Worm (Caenorhabditis elegans) whole organism, late embryonic: ENCODE measurements around the gene T26C11.4.
A peak's percentile ranks its signal among the peaks of the same experiment; 100 is the strongest.

Experiments used
- C08G9.2 ChIP-seq: sonication (generic microtip); optimal IDR thresholded peaks from 2 replicates; lab custom pipeline; 2016; ENCODE audit warnings: mild to moderate bottlenecking, missing genetic modification characterization, moderate library complexity, missing compliant biosample characterization
- C38D4.7 ChIP-seq: fragments of 200-800 bp; sonication (Bioruptor generic); optimal IDR thresholded peaks from 2 replicates; lab custom pipeline; 2018; ENCODE audit warnings: mild to moderate bottlenecking, missing genetic modification characterization, moderate library complexity, missing compliant biosample characterization
- F13H6.1 ChIP-seq: sonication (generic microtip); optimal IDR thresholded peaks from 2 replicates; lab custom pipeline; 2016; ENCODE audit warnings: missing genetic modification characterization, missing compliant biosample characterization
- K02D7.2 ChIP-seq: sonication (generic microtip); optimal IDR thresholded peaks from 2 replicates; lab custom pipeline; 2017; ENCODE audit warnings: mild to moderate bottlenecking, missing genetic modification characterization, missing compliant biosample characterization
- K09A11.1 ChIP-seq: sonication (generic microtip); optimal IDR thresholded peaks from 2 replicates; lab custom pipeline; 2017; ENCODE audit warnings: antibody characterized with exemption, mild to moderate bottlenecking, missing genetic modification characterization, missing compliant biosample characterization; ENCODE audit not compliant: insufficient read depth
- T23F11.4 ChIP-seq: fragments of 200-800 bp; sonication (Bioruptor generic); optimal IDR thresholded peaks from 2 replicates; lab custom pipeline; 2018; ENCODE audit warnings: mild to moderate bottlenecking, missing genetic modification characterization, missing compliant biosample characterization
- Y22D7AL.16 ChIP-seq: sonication (generic microtip); optimal IDR thresholded peaks from 2 replicates; lab custom pipeline; 2016; ENCODE audit warnings: missing genetic modification characterization, missing compliant biosample characterization
- ahr-1 ChIP-seq: sonication (generic microtip); optimal IDR thresholded peaks from 2 replicates; lab custom pipeline; 2016; ENCODE audit warnings: missing genetic modification characterization, missing compliant biosample characterization
- ceh-14 ChIP-seq: sonication (generic microtip); optimal IDR thresholded peaks from 2 replicates; lab custom pipeline; 2016; ENCODE audit warnings: missing genotype, missing genetic modification characterization, missing compliant biosample characterization
- ceh-2 ChIP-seq: sonication (generic microtip); optimal IDR thresholded peaks from 2 replicates; lab custom pipeline; 2016; ENCODE audit warnings: missing genotype, missing genetic modification characterization, missing compliant biosample characterization
- ceh-22 ChIP-seq: sonication (generic microtip); optimal IDR thresholded peaks from 2 replicates; lab custom pipeline; 2017; ENCODE audit warnings: missing biosample characterization, missing genetic modification characterization
- ceh-24 ChIP-seq: sonication (generic microtip); optimal IDR thresholded peaks from 2 replicates; lab custom pipeline; 2016; ENCODE audit warnings: mild to moderate bottlenecking, missing genetic modification characterization, missing compliant biosample characterization
- ceh-34 ChIP-seq: sonication (generic microtip); optimal IDR thresholded peaks from 2 replicates; lab custom pipeline; 2016; ENCODE audit warnings: mild to moderate bottlenecking, missing genetic modification characterization, missing compliant biosample characterization
- ceh-45 ChIP-seq: fragments of 200-800 bp; sonication (Bioruptor generic); IDR thresholded peaks from 2 replicates; pipeline ENCODE4 v1.3.6; 2022; ENCODE audit warnings: missing genetic modification reagents, missing genetic modification characterization, missing compliant biosample characterization
- ceh-48 ChIP-seq: sonication (generic microtip); optimal IDR thresholded peaks from 2 replicates; lab custom pipeline; 2016; ENCODE audit warnings: missing genetic modification characterization, inconsistent platforms, missing compliant biosample characterization
- ceh-6 ChIP-seq: fragments of 200-800 bp; sonication (Bioruptor generic); optimal IDR thresholded peaks from 2 replicates; lab custom pipeline; 2018; ENCODE audit warnings: mild to moderate bottlenecking, missing genetic modification characterization, missing compliant biosample characterization
- ceh-9 ChIP-seq: sonication (generic microtip); optimal IDR thresholded peaks from 2 replicates; lab custom pipeline; 2016; ENCODE audit warnings: mild to moderate bottlenecking, missing genetic modification characterization, inconsistent platforms, missing compliant biosample characterization
- che-1 ChIP-seq: sonication (generic microtip); optimal IDR thresholded peaks from 2 replicates; lab custom pipeline; 2016; ENCODE audit warnings: mild to moderate bottlenecking, missing genetic modification characterization, missing compliant biosample characterization
- dmd-4 ChIP-seq: sonication (generic microtip); optimal IDR thresholded peaks from 2 replicates; lab custom pipeline; 2016; ENCODE audit warnings: borderline replicate concordance, missing genetic modification characterization, missing compliant biosample characterization
- elt-2 ChIP-seq: sonication (generic microtip); optimal IDR thresholded peaks from 2 replicates; lab custom pipeline; 2016; ENCODE audit warnings: missing genetic modification reagents, missing genetic modification characterization, missing compliant biosample characterization
- ets-4 ChIP-seq: sonication (generic microtip); optimal IDR thresholded peaks from 2 replicates; lab custom pipeline; 2016; ENCODE audit warnings: missing genetic modification characterization, missing compliant biosample characterization
- eyg-1 ChIP-seq: sonication (generic microtip); optimal IDR thresholded peaks from 2 replicates; lab custom pipeline; 2016; ENCODE audit warnings: missing genotype, missing genetic modification characterization, missing compliant biosample characterization
- fax-1 ChIP-seq: sonication (generic microtip); optimal IDR thresholded peaks from 2 replicates; lab custom pipeline; 2016; ENCODE audit warnings: missing genotype, missing genetic modification characterization, missing compliant biosample characterization
- gmeb-2 ChIP-seq: sonication (generic microtip); optimal IDR thresholded peaks from 2 replicates; lab custom pipeline; 2016; ENCODE audit warnings: missing genetic modification characterization, inconsistent platforms, missing compliant biosample characterization
- hlh-13 ChIP-seq: fragments of 200-800 bp; sonication (Bioruptor generic); optimal IDR thresholded peaks from 2 replicates; lab custom pipeline; 2018; ENCODE audit warnings: mild to moderate bottlenecking, missing genetic modification characterization, missing compliant biosample characterization
- hlh-15 ChIP-seq: sonication (generic microtip); optimal IDR thresholded peaks from 2 replicates; lab custom pipeline; 2016; ENCODE audit warnings: missing genetic modification characterization, missing compliant biosample characterization
- hlh-6 ChIP-seq: sonication (generic microtip); optimal IDR thresholded peaks from 2 replicates; lab custom pipeline; 2016; ENCODE audit warnings: missing genotype, missing genetic modification characterization, missing compliant biosample characterization
- hlh-8 ChIP-seq: sonication (generic microtip); optimal IDR thresholded peaks from 2 replicates; lab custom pipeline; 2016; ENCODE audit warnings: missing genotype, missing genetic modification characterization, missing compliant biosample characterization
- lim-6 ChIP-seq: sonication (generic microtip); optimal IDR thresholded peaks from 2 replicates; lab custom pipeline; 2016; ENCODE audit warnings: missing genetic modification characterization, missing compliant biosample characterization
- lin-11 ChIP-seq: fragments of 200-800 bp; sonication (Bioruptor generic); optimal IDR thresholded peaks from 2 replicates; lab custom pipeline; 2018; ENCODE audit warnings: mild to moderate bottlenecking, missing genetic modification characterization, missing compliant biosample characterization
- madf-2 ChIP-seq: sonication (generic microtip); optimal IDR thresholded peaks from 2 replicates; lab custom pipeline; 2017; ENCODE audit warnings: missing genetic modification characterization, missing compliant biosample characterization
- nfya-1 ChIP-seq: sonication (generic microtip); optimal IDR thresholded peaks from 2 replicates; lab custom pipeline; 2017; ENCODE audit warnings: missing genetic modification characterization, mild to moderate bottlenecking, missing compliant biosample characterization, antibody characterized with exemption, moderate library complexity
- nhr-11 ChIP-seq: fragments of 150-350 bp; optimal IDR thresholded peaks from 2 replicates; lab custom pipeline; 2014; ENCODE audit warnings: missing biosample characterization, missing genetic modification characterization
- nhr-232 ChIP-seq: sonication (generic microtip); optimal IDR thresholded peaks from 2 replicates; lab custom pipeline; 2016; ENCODE audit warnings: missing genetic modification characterization, missing compliant biosample characterization
- npax-4 ChIP-seq: sonication (generic microtip); optimal IDR thresholded peaks from 2 replicates; lab custom pipeline; 2016; ENCODE audit warnings: missing genetic modification characterization, missing compliant biosample characterization
- odd-2 ChIP-seq: sonication (generic microtip); optimal IDR thresholded peaks from 2 replicates; lab custom pipeline; 2017; ENCODE audit warnings: antibody characterized with exemption, mild to moderate bottlenecking, missing genetic modification characterization, missing compliant biosample characterization
- pat-9 ChIP-seq: fragments of 200-800 bp; sonication (Bioruptor generic); optimal IDR thresholded peaks from 2 replicates; lab custom pipeline; 2018; ENCODE audit warnings: mild to moderate bottlenecking, missing genetic modification characterization, moderate library complexity, missing compliant biosample characterization
- pha-2 ChIP-seq: sonication (generic microtip); optimal IDR thresholded peaks from 2 replicates; lab custom pipeline; 2017; ENCODE audit warnings: mild to moderate bottlenecking, missing genetic modification characterization, missing compliant biosample characterization
- pha-4 ChIP-seq: fragments of 150-350 bp; optimal IDR thresholded peaks from 2 replicates; lab custom pipeline; 2018; ENCODE audit warnings: missing biosample characterization, missing genetic modification reagents, missing genetic modification characterization
- pqm-1 ChIP-seq: sonication (generic microtip); optimal IDR thresholded peaks from 2 replicates; lab custom pipeline; 2016; ENCODE audit warnings: missing genetic modification characterization, missing compliant biosample characterization
- ref-2 ChIP-seq: sonication (generic microtip); optimal IDR thresholded peaks from 2 replicates; lab custom pipeline; 2016; ENCODE audit warnings: missing genetic modification characterization, missing compliant biosample characterization
- rnt-1 ChIP-seq: sonication (generic microtip); optimal IDR thresholded peaks from 2 replicates; lab custom pipeline; 2016; ENCODE audit warnings: missing genetic modification characterization, missing compliant biosample characterization
- syd-9 ChIP-seq: sonication (generic microtip); optimal IDR thresholded peaks from 2 replicates; lab custom pipeline; 2016; ENCODE audit warnings: mild to moderate bottlenecking, missing genetic modification characterization, moderate library complexity, missing compliant biosample characterization
- tbx-2 ChIP-seq: sonication (generic microtip); optimal IDR thresholded peaks from 2 replicates; lab custom pipeline; 2016; ENCODE audit warnings: missing genetic modification characterization, missing compliant biosample characterization
- tbx-7 ChIP-seq: sonication (generic microtip); optimal IDR thresholded peaks from 2 replicates; lab custom pipeline; 2016; ENCODE audit warnings: missing genotype, missing genetic modification characterization, missing compliant biosample characterization
- ttx-3 ChIP-seq: sonication (generic microtip); optimal IDR thresholded peaks from 2 replicates; lab custom pipeline; 2016; ENCODE audit warnings: missing genetic modification reagents, missing genetic modification characterization, missing compliant biosample characterization
- unc-3 ChIP-seq, 2 experiments: fragments of 200-800 bp in 1 of 2; sonication (Bioruptor generic) in 1 of 2; sonication (generic microtip) in 1 of 2; conservative IDR thresholded peaks in 1 of 2; optimal IDR thresholded peaks in 1 of 2; 2 replicates each; pipeline versions ENCODE4 v1.3.6 to Lab custom; 2016 to 2022; ENCODE audit warnings: missing compliant biosample characterization in 2 of 2, missing genetic modification characterization in 2 of 2, missing genetic modification reagents in 1 of 2
- unc-86 ChIP-seq: sonication (generic microtip); optimal IDR thresholded peaks from 2 replicates; lab custom pipeline; 2016; ENCODE audit warnings: missing genetic modification characterization, missing compliant biosample characterization
- zip-5 ChIP-seq: sonication (generic microtip); optimal IDR thresholded peaks from 2 replicates; lab custom pipeline; 2016; ENCODE audit warnings: missing genetic modification characterization, missing compliant biosample characterization
- ztf-16 ChIP-seq: sonication (generic microtip); optimal IDR thresholded peaks from 2 replicates; lab custom pipeline; 2017; ENCODE audit warnings: missing genetic modification characterization, missing compliant biosample characterization

The T26C11.4 gene

ce11 chrX:1860422-1860821, 15.1 kb upstream of the T26C11.4 start, which contains the start of gene T26C11.8:
TSS of gene T26C11.8 (plus strand) at chrX:1860722.
- no peak for TF ChIP-seq nhr-11 (tag; lab: Kevin White, UChicago)

- TF ChIP-seq pha-4: no peak
- no peak for TF ChIP-seq odd-2 (tag; lab: Kevin White, UChicago)
- TF ChIP-seq rnt-1: peak; percentile 85
- TF ChIP-seq F13H6.1 (tag; lab: Kevin White, UChicago): peak; percentile 56
- TF ChIP-seq fax-1 (tag; lab: Kevin White, UChicago): peak; percentile 64
- peak; percentile 51 for TF ChIP-seq hlh-8 (tag; lab: Kevin White, UChicago)
- TF ChIP-seq Y22D7AL.16: no peak
- peak; percentile 66 for TF ChIP-seq C38D4.7 (GFP tag; lab: Kevin White, UChicago)
- TF ChIP-seq syd-9 (tag; lab: Kevin White, UChicago): peak; percentile 65
- TF ChIP-seq hlh-6 (tag; lab: Kevin White, UChicago): peak; percentile 88
- TF ChIP-seq ahr-1 (tag; lab: Kevin White, UChicago): peak; percentile 42
- peak; percentile 85 for TF ChIP-seq ceh-34 (tag; lab: Kevin White, UChicago)
- TF ChIP-seq dmd-4: no peak
- TF ChIP-seq pqm-1: no peak
- TF ChIP-seq zip-5 (tag; lab: Kevin White, UChicago): peak; percentile 35
- TF ChIP-seq gmeb-2 (tag; lab: Kevin White, UChicago): peak; percentile 61
- TF ChIP-seq tbx-2: peak; percentile 84
- peak; percentile 72 for TF ChIP-seq pat-9 (tag; lab: Kevin White, UChicago)
- peak; percentile 45 for TF ChIP-seq K09A11.1 (tag; lab: Kevin White, UChicago)
- TF ChIP-seq madf-2 (tag; lab: Kevin White, UChicago): peak; percentile 74
- TF ChIP-seq K02D7.2 (tag; lab: Kevin White, UChicago): peak; percentile 68
- TF ChIP-seq ets-4: no peak
- TF ChIP-seq lin-11 (tag; lab: Kevin White, UChicago): peak; percentile 62
- TF ChIP-seq C08G9.2 (tag; lab: Kevin White, UChicago): peak; percentile 75
- peak; percentile 68 for TF ChIP-seq nhr-232 (tag; lab: Kevin White, UChicago)
- TF ChIP-seq ceh-9: no peak
- TF ChIP-seq ceh-22 (tag; lab: Kevin White, UChicago): no peak
- peak; percentile 6 for TF ChIP-seq ceh-24 (tag; lab: Kevin White, UChicago)
- TF ChIP-seq ttx-3 (tag; lab: Kevin White, UChicago): peak; percentile 82
- TF ChIP-seq ceh-48: peak; percentile 49
- peak; percentile 60 for TF ChIP-seq pha-2 (tag; lab: Kevin White, UChicago)
- TF ChIP-seq unc-86 (tag; lab: Kevin White, UChicago): peak; percentile 53
- peak; percentile 74 for TF ChIP-seq hlh-15 (tag; lab: Kevin White, UChicago)
- TF ChIP-seq hlh-13 (GFP tag; lab: Kevin White, UChicago): peak; percentile 65
- peak; percentile 75 for TF ChIP-seq ref-2 (tag; lab: Kevin White, UChicago)
- TF ChIP-seq ceh-6 (GFP tag; lab: Kevin White, UChicago): peak; percentile 74
- TF ChIP-seq eyg-1 (tag; lab: Kevin White, UChicago): peak; percentile 72
- peak; percentile 75 for TF ChIP-seq che-1
- TF ChIP-seq T23F11.4 (GFP tag; lab: Kevin White, UChicago): peak; percentile 49
- TF ChIP-seq npax-4 (tag; lab: Kevin White, UChicago): peak; percentile 30
- peak; percentile 65 for TF ChIP-seq nfya-1 (tag; lab: Kevin White, UChicago)
- peak; percentile 64; the same call in 1 of the 2 replicates for TF ChIP-seq ceh-45 (GFP tag; lab: Robert Waterston, UW)
- TF ChIP-seq unc-3 (GFP tag; conservative IDR thresholded peaks at IDR 0.05; lab: Robert Waterston, UW): peak; percentile 64; the same call in 1 of the 2 replicates
- TF ChIP-seq unc-3 (tag; optimal IDR thresholded peaks at IDR 0.05; lab: Kevin White, UChicago): peak; percentile 60
- TF ChIP-seq ceh-2 (tag; lab: Kevin White, UChicago): peak; percentile 64
- peak; percentile 60 for TF ChIP-seq ceh-14 (tag; lab: Kevin White, UChicago)
- TF ChIP-seq tbx-7: peak; percentile 37
- peak; percentile 69 for TF ChIP-seq ztf-16 (tag; lab: Kevin White, UChicago)
- TF ChIP-seq elt-2 (tag; lab: Kevin White, UChicago): peak; percentile 85
- TF ChIP-seq lim-6 (tag; lab: Kevin White, UChicago): peak; percentile 14
These were observed 13.3 kb upstream of the T26C11.4 start for ce11 chrX:1858616-1859015.
